Worm (Caenorhabditis elegans) whole organism, L4 larva: ENCODE data around the gene F46G10.1.

Source experiments
- F44E2.7 ChIP-seq: fragments of 200-800 bp; sonication (Bioruptor generic); IDR thresholded peaks from 2 replicates; pipeline ENCODE4 v2.1.2; 2022; ENCODE audit warnings: missing genetic modification characterization, missing compliant biosample characterization
- T20F7.1 ChIP-seq: fragments of 200-800 bp; sonication (Bioruptor generic); optimal IDR thresholded peaks from 2 replicates; lab custom pipeline; 2018; ENCODE audit warnings: mild to moderate bottlenecking, missing genetic modification characterization, missing compliant biosample characterization
- Y5F2A.4 ChIP-seq: fragments of 200-800 bp; sonication (Bioruptor generic); optimal IDR thresholded peaks from 2 replicates; lab custom pipeline; 2018; ENCODE audit warnings: mild to moderate bottlenecking, missing genetic modification characterization, missing compliant biosample characterization
- ama-1 ChIP-seq: fragments of 150-350 bp; optimal IDR thresholded peaks from 2 replicates; lab custom pipeline; 2014; ENCODE audit warnings: inconsistent platforms, mixed read lengths
- arid-1 ChIP-seq: fragments of 200-800 bp; sonication (Bioruptor generic); conservative IDR thresholded peaks from 2 replicates; pipeline ENCODE4 v1.3.6; 2022; ENCODE audit warnings: missing genetic modification reagents, missing genetic modification characterization, missing compliant biosample characterization
- ceh-32 ChIP-seq: sonication (generic microtip); optimal IDR thresholded peaks from 2 replicates; lab custom pipeline; 2016; ENCODE audit warnings: mild to moderate bottlenecking, missing genetic modification characterization, missing compliant biosample characterization; ENCODE audit not compliant: poor library complexity
- ceh-62 ChIP-seq: sonication (generic microtip); optimal IDR thresholded peaks from 2 replicates; lab custom pipeline; 2017; ENCODE audit warnings: missing biosample characterization, missing genetic modification characterization
- ceh-82 ChIP-seq: sonication (generic microtip); optimal IDR thresholded peaks from 2 replicates; lab custom pipeline; 2017; ENCODE audit warnings: missing biosample characterization, missing genetic modification characterization
- cey-2 ChIP-seq: sonication (generic microtip); optimal IDR thresholded peaks from 3 replicates; lab custom pipeline; 2017; ENCODE audit warnings: missing genetic modification characterization, mild to moderate bottlenecking, missing compliant biosample characterization, antibody characterized with exemption, borderline replicate concordance; ENCODE audit not compliant: insufficient read depth
- ctbp-1 ChIP-seq: fragments of 200-800 bp; sonication (Bioruptor generic); IDR thresholded peaks from 2 replicates; pipeline ENCODE4 v1.3.6; 2022; ENCODE audit warnings: missing genetic modification reagents, missing genetic modification characterization, missing compliant biosample characterization
- daf-16 ChIP-seq, 3 experiments: sonication (generic microtip); optimal IDR thresholded peaks; 2 replicates each; lab custom pipeline; 2016 to 2017; ENCODE audit warnings: missing genetic modification characterization in 3 of 3, missing genetic modification reagents in 3 of 3, mild to moderate bottlenecking in 2 of 3, missing compliant biosample characterization in 2 of 3, missing biosample characterization in 1 of 3, moderate library complexity in 1 of 3
- daf-8 ChIP-seq: fragments of 200-800 bp; sonication (Bioruptor generic); IDR thresholded peaks from 2 replicates; pipeline ENCODE4 v1.3.6; 2022; ENCODE audit warnings: missing genetic modification characterization, missing compliant biosample characterization
- dmd-8 ChIP-seq: fragments of 200-800 bp; sonication (Bioruptor generic); IDR thresholded peaks from 2 replicates; pipeline ENCODE4 v1.3.6; 2022; ENCODE audit warnings: missing genetic modification characterization, missing compliant biosample characterization
- dpl-1 ChIP-seq: fragments of 150-350 bp; optimal IDR thresholded peaks from 2 replicates; lab custom pipeline; 2014; ENCODE audit warnings: missing biosample characterization, missing genetic modification reagents, missing genetic modification characterization
- duxl-1 ChIP-seq: sonication (generic microtip); optimal IDR thresholded peaks from 2 replicates; lab custom pipeline; 2016; ENCODE audit warnings: mild to moderate bottlenecking, missing genetic modification characterization, moderate library complexity, missing compliant biosample characterization; ENCODE audit not compliant: poor library complexity
- dve-1 ChIP-seq: sonication (generic microtip); optimal IDR thresholded peaks from 2 replicates; lab custom pipeline; 2017; ENCODE audit warnings: antibody characterized with exemption, mild to moderate bottlenecking, missing genetic modification characterization, missing compliant biosample characterization; ENCODE audit not compliant: insufficient read depth
- egl-27 ChIP-seq: sonication (generic microtip); optimal IDR thresholded peaks from 3 replicates; lab custom pipeline; 2017; ENCODE audit warnings: missing biosample characterization, missing genetic modification reagents, missing genetic modification characterization
- fkh-10 ChIP-seq: fragments of 150-350 bp; optimal IDR thresholded peaks from 2 replicates; lab custom pipeline; 2014; ENCODE audit warnings: missing biosample characterization, missing genetic modification reagents, missing genetic modification characterization
- gei-8 ChIP-seq: fragments of 200-800 bp; sonication (Bioruptor generic); optimal IDR thresholded peaks from 2 replicates; lab custom pipeline; 2018; ENCODE audit warnings: mild to moderate bottlenecking, missing genetic modification characterization, missing compliant biosample characterization
- hif-1 ChIP-seq, 2 experiments: sonication (generic microtip); optimal IDR thresholded peaks; 2 replicates each; lab custom pipeline; 2016 to 2017; ENCODE audit warnings: missing compliant biosample characterization in 2 of 2, missing genetic modification characterization in 2 of 2, missing genetic modification reagents in 2 of 2, missing genotype in 2 of 2, mild to moderate bottlenecking in 1 of 2
- hlh-30 ChIP-seq: sonication (generic microtip); optimal IDR thresholded peaks from 2 replicates; lab custom pipeline; 2017; ENCODE audit warnings: antibody characterized with exemption, mild to moderate bottlenecking, missing genetic modification characterization, missing compliant biosample characterization; ENCODE audit not compliant: insufficient read depth
- lin-29 ChIP-seq: fragments of 200-800 bp; sonication (Bioruptor generic); IDR thresholded peaks from 2 replicates; pipeline ENCODE4 v1.3.6; 2022; ENCODE audit warnings: missing genetic modification reagents, missing genetic modification characterization, missing compliant biosample characterization
- lin-38 ChIP-seq: fragments of 200-800 bp; sonication (Bioruptor generic); IDR thresholded peaks from 2 replicates; pipeline ENCODE4 v1.3.6; 2022; ENCODE audit warnings: missing genetic modification reagents, missing genetic modification characterization, missing compliant biosample characterization
- lin-39 ChIP-seq: fragments of 150-350 bp; optimal IDR thresholded peaks from 2 replicates; lab custom pipeline; 2014; ENCODE audit warnings: missing biosample characterization, missing genetic modification reagents, missing genetic modification characterization
- madf-5 ChIP-seq, 2 experiments: fragments of 200-800 bp; sonication (Bioruptor generic); IDR thresholded peaks; 2 replicates each; pipeline ENCODE4 v1.3.6; 2022; ENCODE audit warnings: missing compliant biosample characterization in 2 of 2, missing genetic modification characterization in 2 of 2
- mdl-1 ChIP-seq, 2 experiments: fragments of 150-350 bp in 1 of 2; sonication (generic microtip) in 1 of 2; optimal IDR thresholded peaks; 2 replicates each; lab custom pipeline; 2014 to 2017; ENCODE audit warnings: missing biosample characterization in 2 of 2, missing genetic modification characterization in 2 of 2
- mdt-29 ChIP-seq: fragments of 200-800 bp; sonication (Bioruptor generic); IDR thresholded peaks from 2 replicates; pipeline ENCODE4 v1.3.6; 2022; ENCODE audit warnings: missing genetic modification reagents, missing genetic modification characterization, missing compliant biosample characterization
- mxl-3 ChIP-seq: fragments of 200-800 bp; sonication (Bioruptor generic); optimal IDR thresholded peaks from 2 replicates; lab custom pipeline; 2018; ENCODE audit warnings: mild to moderate bottlenecking, missing genetic modification characterization, missing compliant biosample characterization
- nhr-102 ChIP-seq: sonication (generic microtip); optimal IDR thresholded peaks from 2 replicates; lab custom pipeline; 2016; ENCODE audit warnings: mild to moderate bottlenecking, missing genetic modification characterization, moderate library complexity, missing compliant biosample characterization
- nhr-111 ChIP-seq: fragments of 200-800 bp; sonication (Bioruptor generic); optimal IDR thresholded peaks from 2 replicates; lab custom pipeline; 2018; ENCODE audit warnings: mild to moderate bottlenecking, missing genetic modification characterization, missing compliant biosample characterization
- nhr-237 ChIP-seq: sonication (generic microtip); optimal IDR thresholded peaks from 2 replicates; lab custom pipeline; 2017; ENCODE audit warnings: missing biosample characterization, missing genetic modification characterization
- nhr-25 ChIP-seq: sonication (generic microtip); optimal IDR thresholded peaks from 2 replicates; lab custom pipeline; 2017; ENCODE audit warnings: missing genetic modification characterization, mild to moderate bottlenecking, missing compliant biosample characterization, antibody characterized with exemption, moderate library complexity, borderline replicate concordance; ENCODE audit not compliant: insufficient read depth
- nhr-28 ChIP-seq: fragments of 150-350 bp; optimal IDR thresholded peaks from 2 replicates; lab custom pipeline; 2014; ENCODE audit warnings: missing biosample characterization, missing genetic modification characterization
- nhr-41 ChIP-seq: fragments of 200-800 bp; sonication (Bioruptor generic); IDR thresholded peaks from 2 replicates; pipeline ENCODE4 v1.3.6; 2022; ENCODE audit warnings: missing genetic modification reagents, missing genetic modification characterization, missing compliant biosample characterization
- nhr-48 ChIP-seq: sonication (generic microtip); optimal IDR thresholded peaks from 2 replicates; lab custom pipeline; 2016; ENCODE audit warnings: mild to moderate bottlenecking, missing genetic modification characterization, missing compliant biosample characterization
- nhr-76 ChIP-seq: fragments of 150-350 bp; optimal IDR thresholded peaks from 2 replicates; lab custom pipeline; 2014; ENCODE audit warnings: missing biosample characterization, missing genetic modification characterization
- pha-4 ChIP-seq, 2 experiments: fragments of 150-350 bp in 1 of 2; fragments of 200-800 bp in 1 of 2; sonication (Bioruptor generic) in 1 of 2; IDR thresholded peaks in 1 of 2; optimal IDR thresholded peaks in 1 of 2; 2 replicates each; pipeline versions ENCODE4 v1.3.6 to Lab custom; 2014 to 2022; ENCODE audit warnings: missing genetic modification characterization in 2 of 2, missing genetic modification reagents in 2 of 2, missing biosample characterization in 1 of 2, missing compliant biosample characterization in 1 of 2
- php-3 ChIP-seq: fragments of 200-800 bp; sonication (Bioruptor generic); IDR thresholded peaks from 2 replicates; pipeline ENCODE4 v1.3.6; 2022; ENCODE audit warnings: missing genetic modification reagents, missing genetic modification characterization, missing compliant biosample characterization
- saeg-2 ChIP-seq: fragments of 200-800 bp; sonication (Bioruptor generic); IDR thresholded peaks from 2 replicates; pipeline ENCODE4 v1.3.6; 2022; ENCODE audit warnings: missing genetic modification reagents, missing genetic modification characterization, missing compliant biosample characterization
- sdz-12 ChIP-seq: fragments of 200-800 bp; sonication (Bioruptor generic); optimal IDR thresholded peaks from 2 replicates; lab custom pipeline; 2018; ENCODE audit warnings: mild to moderate bottlenecking, missing genetic modification characterization, missing compliant biosample characterization
- set-16 ChIP-seq: fragments of 200-800 bp; sonication (Bioruptor generic); IDR thresholded peaks from 2 replicates; pipeline ENCODE4 v1.3.6; 2022; ENCODE audit warnings: missing genetic modification reagents, missing genetic modification characterization, missing compliant biosample characterization
- spr-1 ChIP-seq: sonication (generic microtip); optimal IDR thresholded peaks from 2 replicates; lab custom pipeline; 2016; ENCODE audit warnings: mild to moderate bottlenecking, missing genetic modification characterization, missing compliant biosample characterization
- spr-3 ChIP-seq: fragments of 200-800 bp; sonication (Bioruptor generic); optimal IDR thresholded peaks from 2 replicates; lab custom pipeline; 2018; ENCODE audit warnings: mild to moderate bottlenecking, missing genetic modification characterization, missing compliant biosample characterization
- unc-62 ChIP-seq, 3 experiments: fragments of 150-350 bp in 1 of 3; sonication (generic microtip); optimal IDR thresholded peaks in 2 of 3; peaks in 1 of 3; 1 replicate in 1 of 3; 2 replicates in 2 of 3; lab custom pipeline; 2014 to 2017; ENCODE audit warnings: missing biosample characterization in 3 of 3, missing genetic modification characterization in 3 of 3, missing genetic modification reagents in 3 of 3, missing genotype in 1 of 3
- vab-7 ChIP-seq: fragments of 200-800 bp; sonication (Bioruptor generic); IDR thresholded peaks from 2 replicates; pipeline ENCODE4 v1.3.6; 2022; ENCODE audit warnings: missing genetic modification reagents, missing genetic modification characterization, missing compliant biosample characterization
- zfp-2 ChIP-seq: sonication (generic microtip); optimal IDR thresholded peaks from 2 replicates; lab custom pipeline; 2016; ENCODE audit warnings: mild to moderate bottlenecking, missing genetic modification characterization, missing compliant biosample characterization
- zfp-3 ChIP-seq: fragments of 200-800 bp; sonication (Bioruptor generic); conservative IDR thresholded peaks from 2 replicates; pipeline ENCODE4 v1.3.6; 2022; ENCODE audit warnings: missing genetic modification reagents, missing genetic modification characterization, missing compliant biosample characterization
- ztf-11 ChIP-seq: fragments of 150-350 bp; optimal IDR thresholded peaks from 2 replicates; lab custom pipeline; 2014; ENCODE audit warnings: missing biosample characterization, missing genetic modification characterization
- ztf-7 ChIP-seq: fragments of 150-350 bp; optimal IDR thresholded peaks from 2 replicates; lab custom pipeline; 2014; ENCODE audit warnings: missing biosample characterization, missing genetic modification characterization

Gene F46G10.1

DNA sequence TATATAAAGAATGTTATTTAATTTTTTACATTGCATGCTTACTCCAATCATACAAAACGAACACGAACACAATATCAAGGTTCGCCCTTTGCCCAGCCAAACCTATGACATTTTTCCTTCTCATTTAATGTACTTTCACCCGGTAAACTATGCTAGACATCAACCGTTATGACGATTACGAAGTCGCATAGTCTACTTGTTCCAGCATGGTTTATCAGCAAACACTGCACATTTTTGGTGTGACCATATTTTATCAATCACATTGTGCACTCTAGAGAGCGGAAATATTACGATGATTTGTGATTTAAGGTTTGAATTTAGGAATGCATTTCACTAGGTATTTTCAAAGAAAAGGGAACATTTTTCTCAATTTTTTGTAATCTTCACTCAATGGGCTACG lies 49.1 kb upstream of the F46G10.1 start (continued):
- TF ChIP-seq hif-1 (tag; optimal IDR thresholded peaks at IDR 0.05; lab: Kevin White, UChicago): peak in 1 of 2 experiments; percentile 60
- no peak for TF ChIP-seq nhr-111 (GFP tag; lab: Kevin White, UChicago)
- TF ChIP-seq nhr-102 (tag; lab: Kevin White, UChicago): peak; percentile 46
- no peak for TF ChIP-seq mdt-29 (GFP tag; lab: Robert Waterston, UW)
- no peak for TF ChIP-seq Y5F2A.4 (GFP tag; lab: Kevin White, UChicago)
- TF ChIP-seq gei-8: no peak
- no peak for TF ChIP-seq nhr-41 (GFP tag; lab: Robert Waterston, UW)
- peak; percentile 88 for TF ChIP-seq dve-1 (tag; lab: Kevin White, UChicago)
- no peak for TF ChIP-seq dpl-1
- TF ChIP-seq ctbp-1 (GFP tag; lab: Robert Waterston, UW): no peak
- no peak for TF ChIP-seq ama-1
- TF ChIP-seq unc-62 (GFP tag; optimal IDR thresholded peaks at IDR 0.05 in 1 of 2; lab: Kevin White, UChicago): peak in 1 of 2 experiments; percentile 89
- TF ChIP-seq unc-62 (tag; optimal IDR thresholded peaks at IDR 0.05; lab: Kevin White, UChicago): no peak
- no peak for TF ChIP-seq vab-7
- no peak for TF ChIP-seq dmd-8 (GFP tag; lab: Robert Waterston, UW)
- TF ChIP-seq cey-2: no peak
- TF ChIP-seq sdz-12 (GFP tag; lab: Kevin White, UChicago): no peak
- no peak for TF ChIP-seq arid-1
- TF ChIP-seq hlh-30 (tag; lab: Kevin White, UChicago): peak; percentile 61
- TF ChIP-seq ceh-32 (tag; lab: Kevin White, UChicago): no peak
- TF ChIP-seq zfp-2: no peak
- TF ChIP-seq saeg-2: no peak
- peak; percentile 65 for TF ChIP-seq php-3 (GFP tag; lab: Robert Waterston, UW)
- TF ChIP-seq lin-39 (tag; lab: Kevin White, UChicago): no peak
- no peak for TF ChIP-seq daf-8
- no peak for TF ChIP-seq egl-27
- no peak for TF ChIP-seq duxl-1
- no peak for TF ChIP-seq lin-29
- no peak for TF ChIP-seq spr-3
- peak; percentile 85 for TF ChIP-seq nhr-48 (tag; lab: Kevin White, UChicago)
- TF ChIP-seq ceh-82 (tag; lab: Kevin White, UChicago): no peak
- no peak for TF ChIP-seq ceh-62
- TF ChIP-seq F44E2.7 (GFP tag; lab: Robert Waterston, UW): no peak
- no peak for TF ChIP-seq nhr-76 (tag; lab: Kevin White, UChicago)
- peak; percentile 57 for TF ChIP-seq nhr-28 (tag; lab: Kevin White, UChicago)
- TF ChIP-seq nhr-237 (tag; lab: Kevin White, UChicago): no peak
- TF ChIP-seq daf-16 (GFP tag; optimal IDR thresholded peaks at IDR 0.05; lab: Kevin White, UChicago): no peak
- TF ChIP-seq daf-16 (tag; optimal IDR thresholded peaks at IDR 0.05; lab: Kevin White, UChicago): peak; percentile 65
- no peak for TF ChIP-seq lin-38 (GFP tag; lab: Robert Waterston, UW)
- no peak for TF ChIP-seq pha-4 (GFP tag; IDR thresholded peaks at IDR 0.05; lab: Robert Waterston, UW)
- TF ChIP-seq pha-4 (tag; optimal IDR thresholded peaks at IDR 0.05; lab: Kevin White, UChicago): no peak
- TF ChIP-seq fkh-10: no peak
- TF ChIP-seq madf-5 (GFP tag; IDR thresholded peaks at IDR 0.05; lab: Robert Waterston, UW): no peak
- peak; percentile 80 for TF ChIP-seq mxl-3
- TF ChIP-seq ztf-7 (tag; lab: Kevin White, UChicago): no peak
- TF ChIP-seq nhr-25 (tag; lab: Kevin White, UChicago): no peak
- no peak for TF ChIP-seq set-16
- TF ChIP-seq T20F7.1 (GFP tag; lab: Kevin White, UChicago): peak; percentile 47
- TF ChIP-seq zfp-3 (GFP tag; lab: Robert Waterston, UW): no peak
- no peak for TF ChIP-seq ztf-11 (tag; lab: Kevin White, UChicago)
- TF ChIP-seq mdl-1 (tag; optimal IDR thresholded peaks at IDR 0.05; lab: Kevin White, UChicago): peak in 1 of 2 experiments; percentile 40
- no peak for TF ChIP-seq spr-1
